Fruit fly (Drosophila melanogaster) whole organism: ENCODE data around the gene CG13310.

Experiments used
- CG8478 ChIP-seq: fragments of >200 bp; optimal IDR thresholded peaks from 2 replicates; lab custom pipeline; 2018; ENCODE audit warnings: inconsistent platforms
- Dll ChIP-seq: fragments of >200 bp; optimal IDR thresholded peaks from 2 replicates; lab custom pipeline; 2017
- EcR ChIP-seq, 2 experiments: fragments of >200 bp; optimal IDR thresholded peaks; 2 replicates each; lab custom pipeline; 2017; ENCODE audit warnings: missing biosample characterization in 2 of 2, missing genetic modification characterization in 2 of 2, missing genetic modification reagents in 2 of 2
- pan ChIP-seq: fragments of >200 bp; optimal IDR thresholded peaks from 2 replicates; lab custom pipeline; 2017
- psq ChIP-seq: fragments of >200 bp; optimal IDR thresholded peaks from 2 replicates; lab custom pipeline; 2017
- usp ChIP-seq: fragments of >200 bp; optimal IDR thresholded peaks from 2 replicates; lab custom pipeline; 2017; ENCODE audit warnings: missing biosample characterization, missing genetic modification characterization, mixed read lengths

Gene CG13310

dm6 chr3L:8767876-8768275 is 32.5 kb downstream of the CG13310 start:
- no peak for TF ChIP-seq Dll (lab: Kevin White, UChicago)

dm6 chr3L:8765969-8766538 is 34.3 kb downstream of the CG13310 start:
- TF ChIP-seq Dll (lab: Kevin White, UChicago) (peak; percentile 3), usp (GFP tag; lab: Kevin White, UChicago) (no peak), EcR (GFP tag; optimal IDR thresholded peaks at IDR 0.05; lab: Kevin White, UChicago) (no peak)

dm6 chr3L:8765493-8765892 is 34.8 kb downstream of the CG13310 start:
- TF ChIP-seq psq (lab: Kevin White, UChicago) (no peak), usp (GFP tag; lab: Kevin White, UChicago) (no peak), CG8478 (lab: Kevin White, UChicago) (no peak), EcR (GFP tag; optimal IDR thresholded peaks at IDR 0.05; lab: Kevin White, UChicago) (no peak), Dll (lab: Kevin White, UChicago) (no peak), pan (lab: Kevin White, UChicago) (no peak)

dm6 chr3L:8763794-8764193 is 36.5 kb downstream of the CG13310 start:
- TF ChIP-seq pan (lab: Kevin White, UChicago) (peak; percentile 94), Dll (lab: Kevin White, UChicago) (no peak)

- no peak for TF ChIP-seq EcR (GFP tag; optimal IDR thresholded peaks at IDR 0.05; lab: Kevin White, UChicago)
- TF ChIP-seq usp (GFP tag; lab: Kevin White, UChicago), result no peak
- no peak for TF ChIP-seq psq (lab: Kevin White, UChicago)
- TF ChIP-seq pan (lab: Kevin White, UChicago), result no peak
- TF ChIP-seq CG8478 (lab: Kevin White, UChicago), result no peak
- no peak for TF ChIP-seq Dll (lab: Kevin White, UChicago)
Observed at dm6 chr3L:8763037-8763454, 37.3 kb downstream of the CG13310 start.

dm6 chr3L:8755689-8756088 is 44.6 kb downstream of the CG13310 start, which contains the start of gene CG6576:
CG6576 (plus strand) TSS chr3L:8755989.
- TF ChIP-seq EcR (GFP tag; optimal IDR thresholded peaks at IDR 0.05; lab: Kevin White, UChicago), result no peak
- no peak for TF ChIP-seq Dll (lab: Kevin White, UChicago)
- no peak for TF ChIP-seq pan (lab: Kevin White, UChicago)
- no peak for TF ChIP-seq usp (GFP tag; lab: Kevin White, UChicago)
- no peak for TF ChIP-seq CG8478 (lab: Kevin White, UChicago)
- no peak for TF ChIP-seq psq (lab: Kevin White, UChicago)

dm6 chr3L:8753592-8753991 is 46.7 kb downstream of the CG13310 start, which contains the start of gene Fhos:
Fhos (plus strand) TSS chr3L:8753619.
- TF ChIP-seq Dll (lab: Kevin White, UChicago), result no peak
- no peak for TF ChIP-seq EcR (GFP tag; optimal IDR thresholded peaks at IDR 0.05; lab: Kevin White, UChicago)
- TF ChIP-seq pan (lab: Kevin White, UChicago), result no peak
- TF ChIP-seq CG8478 (lab: Kevin White, UChicago), result no peak
- TF ChIP-seq psq (lab: Kevin White, UChicago), result no peak
- TF ChIP-seq usp (GFP tag; lab: Kevin White, UChicago), result no peak

dm6 chr3L:8751262-8751661 is 49.1 kb downstream of the CG13310 start:
- TF ChIP-seq Dll (lab: Kevin White, UChicago) (no peak), usp (GFP tag; lab: Kevin White, UChicago) (no peak), CG8478 (lab: Kevin White, UChicago) (no peak), pan (lab: Kevin White, UChicago) (no peak), psq (lab: Kevin White, UChicago) (no peak), EcR (GFP tag; optimal IDR thresholded peaks at IDR 0.05; lab: Kevin White, UChicago) (no peak)

- no peak for TF ChIP-seq Dll (lab: Kevin White, UChicago)
- no peak for TF ChIP-seq CG8478 (lab: Kevin White, UChicago)
- no peak for TF ChIP-seq psq (lab: Kevin White, UChicago)
- TF ChIP-seq EcR (GFP tag; optimal IDR thresholded peaks at IDR 0.05; lab: Kevin White, UChicago), result no peak
- TF ChIP-seq usp (GFP tag; lab: Kevin White, UChicago), result no peak
- TF ChIP-seq pan (lab: Kevin White, UChicago), result no peak
Observed at dm6 chr3L:8749676-8750654, 50.4 kb downstream of the CG13310 start, which contains the start of gene CG13306. CG13306 (minus strand) TSS chr3L:8749726.

dm6 chr3L:8748839-8749238 is 51.5 kb downstream of the CG13310 start:
- TF ChIP-seq usp (GFP tag; lab: Kevin White, UChicago), result no peak
- TF ChIP-seq psq (lab: Kevin White, UChicago), result no peak
- TF ChIP-seq Dll (lab: Kevin White, UChicago), result no peak
- TF ChIP-seq CG8478 (lab: Kevin White, UChicago), result no peak
- TF ChIP-seq EcR (GFP tag; optimal IDR thresholded peaks at IDR 0.05; lab: Kevin White, UChicago), result no peak
- TF ChIP-seq pan (lab: Kevin White, UChicago), result no peak
